Fruit fly (Drosophila melanogaster): Measurements from ENCODE around the gene frac.

frac gene

dm6 chr3L:7614226-7614625 lies 51.8 kb downstream of the frac start (continued):
- TF ChIP-seq dmrt93B (GFP tag; optimal IDR thresholded peaks at IDR 0.05) (peak; percentile 63), ey (GFP tag; optimal IDR thresholded peaks at IDR 0.05) (peak; percentile 88)

- TF ChIP-seq sv (GFP tag; optimal IDR thresholded peaks at IDR 0.05) (no peak), CG32264 (GFP tag; optimal IDR thresholded peaks at IDR 0.05) (no peak), OdsH (GFP tag; optimal IDR thresholded peaks at IDR 0.05) (no peak), Hr83 (GFP tag; optimal IDR thresholded peaks at IDR 0.05; ENCODE audit: poor library complexity, severe bottlenecking) (no peak), Mio (GFP tag; optimal IDR thresholded peaks at IDR 0.05) (no peak), Rel (GFP tag; optimal IDR thresholded peaks at IDR 0.05) (no peak), Rel (tag; optimal IDR thresholded peaks at IDR 0.05) (no peak), rgr (GFP tag; optimal IDR thresholded peaks at IDR 0.05) (no peak), ey (GFP tag; optimal IDR thresholded peaks at IDR 0.05) (no peak), h (GFP tag; optimal IDR thresholded peaks at IDR 0.05) (no peak), Dif (GFP tag; optimal IDR thresholded peaks at IDR 0.05; ENCODE audit: partially characterized antibody) (no peak), GATAd (GFP tag; optimal IDR thresholded peaks at IDR 0.05) (no peak), woc (GFP tag; optimal IDR thresholded peaks at IDR 0.05) (no peak), Jra (GFP tag; optimal IDR thresholded peaks at IDR 0.05) (no peak), tai (GFP tag; optimal IDR thresholded peaks at IDR 0.05) (no peak), Myc (optimal IDR thresholded peaks at IDR 0.05) (no peak)
Measured at dm6 chr3L:7617436-7617979, 55.1 kb downstream of the frac start.
